Worm (Caenorhabditis elegans): ENCODE results near the gene cdc-25.2.

The cdc-25.2 gene

ce11 chrV:1629329-1629728 is 62.5 kb downstream of the cdc-25.2 start, which contains the start of gene nhr-238:
Gene nhr-238 (minus strand): TSS chrV:1629432.
- TF ChIP-seq dmd-4 (tag; optimal IDR thresholded peaks at IDR 0.05) (no peak), unc-62 (GFP tag; optimal IDR thresholded peaks at IDR 0.05) (no peak), nhr-77 (tag; optimal IDR thresholded peaks at IDR 0.05) (peak; percentile 84), unc-39 (tag; optimal IDR thresholded peaks at IDR 0.05) (no peak), nhr-6 (tag; optimal IDR thresholded peaks at IDR 0.05) (no peak), skn-1 (tag; optimal IDR thresholded peaks at IDR 0.05) (no peak), nhr-129 (tag; optimal IDR thresholded peaks at IDR 0.05) (peak; percentile 93), ZK546.5 (tag; optimal IDR thresholded peaks at IDR 0.05) (no peak), lin-11 (tag; optimal IDR thresholded peaks at IDR 0.05) (no peak), nhr-11 (tag; optimal IDR thresholded peaks at IDR 0.05) (no peak)

DNA sequence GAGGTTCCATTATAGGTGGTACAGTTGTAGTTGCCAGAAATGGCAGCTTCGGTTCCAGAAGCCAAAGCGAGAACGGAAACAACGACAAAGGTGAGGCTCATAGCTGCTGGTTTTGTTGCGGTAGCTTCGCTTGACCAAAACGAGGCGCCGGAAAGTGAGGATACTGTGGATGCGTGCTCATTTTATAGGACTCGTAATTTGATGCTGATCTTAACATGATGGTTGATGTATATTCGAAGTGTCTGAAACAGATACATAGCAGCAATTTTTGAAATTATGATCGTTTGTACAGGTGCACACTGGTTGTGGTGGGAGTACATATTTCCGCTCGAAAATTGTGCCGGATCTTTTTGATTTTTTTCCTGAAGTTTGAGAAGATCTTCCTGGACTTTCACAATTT is 64.3 kb downstream of the cdc-25.2 start, which contains the start of gene Y46H3D.8:
Y46H3D.8 (minus strand) TSS at position 101 of the 400 bp plus-strand sequence.
- TF ChIP-seq nhr-10 (tag; optimal IDR thresholded peaks at IDR 0.05), result no peak
- no peak for TF ChIP-seq Y55F3AM.14 (GFP tag; optimal IDR thresholded peaks at IDR 0.05)
- TF ChIP-seq blmp-1 (tag; optimal IDR thresholded peaks at IDR 0.05; ENCODE audit: insufficient read depth), result no peak
- TF ChIP-seq alr-1 (tag; optimal IDR thresholded peaks at IDR 0.05), result no peak
- no peak for TF ChIP-seq dmd-4 (tag; optimal IDR thresholded peaks at IDR 0.05)
- TF ChIP-seq gmeb-1 (tag; optimal IDR thresholded peaks at IDR 0.05), result no peak
- TF ChIP-seq ama-1 (optimal IDR thresholded peaks at IDR 0.05), result no peak
- no peak for TF ChIP-seq lin-39 (tag; optimal IDR thresholded peaks at IDR 0.05)

DNA sequence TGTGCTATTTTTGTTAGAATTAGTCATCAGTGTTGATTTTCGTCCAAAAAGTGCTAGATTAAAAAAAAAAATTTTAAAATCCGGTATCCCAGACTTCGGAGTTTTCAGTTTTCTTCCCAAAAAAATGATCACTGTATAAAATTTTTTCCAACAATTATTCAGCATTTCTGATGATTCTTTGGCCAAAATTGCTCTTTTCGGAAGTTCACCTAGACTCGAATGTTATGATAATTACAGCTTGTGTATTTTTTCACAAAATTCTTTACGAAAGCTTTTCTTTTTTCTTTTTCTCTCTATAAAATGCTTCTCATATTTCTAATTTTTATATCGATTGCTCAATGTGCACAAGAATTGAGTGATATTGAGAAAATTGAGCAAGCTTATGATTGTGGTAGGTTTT is 64.8 kb downstream of the cdc-25.2 start, which contains the start of gene irld-17:
irld-17 (plus strand) TSS at position 301 of the 400 bp plus-strand sequence.
- no peak for TF ChIP-seq nhr-237 (tag; optimal IDR thresholded peaks at IDR 0.05)
- no peak for TF ChIP-seq peb-1 (tag; optimal IDR thresholded peaks at IDR 0.05)
- TF ChIP-seq F13H6.1 (tag; optimal IDR thresholded peaks at IDR 0.05), result no peak
- no peak for TF ChIP-seq ZK546.5 (tag; optimal IDR thresholded peaks at IDR 0.05)
- no peak for TF ChIP-seq zag-1 (tag; optimal IDR thresholded peaks at IDR 0.05)

Measured in whole organism, L2 larva.